Worm (Caenorhabditis elegans): ENCODE measurements around the gene git-1.

DNA sequence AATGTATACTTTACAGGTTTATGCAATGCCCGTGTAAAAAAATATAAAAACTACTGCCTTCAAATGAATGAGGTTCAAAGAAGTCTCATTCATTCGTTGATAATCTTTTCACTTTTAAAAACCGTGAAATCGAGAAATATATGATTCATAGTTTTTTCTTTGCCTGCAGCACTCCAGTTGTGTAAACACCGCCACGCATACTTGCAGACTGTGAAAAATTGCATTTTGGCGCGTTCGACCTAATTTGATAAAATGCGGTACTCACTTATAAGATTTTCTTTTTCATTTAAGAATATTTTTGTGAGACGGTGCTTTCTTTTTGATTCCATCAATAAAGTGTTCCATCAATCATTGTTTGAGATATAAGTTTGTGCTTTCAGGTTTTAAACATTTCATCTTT lies 42.1 kb downstream of the git-1 start:
- no peak for TF ChIP-seq nhr-237 (tag; optimal IDR thresholded peaks at IDR 0.05)
- no peak for TF ChIP-seq elt-1 (tag; optimal IDR thresholded peaks at IDR 0.05; ENCODE audit: borderline replicate concordance, insufficient read depth)
- TF ChIP-seq pha-4 (tag; optimal IDR thresholded peaks at IDR 0.05): no peak
- TF ChIP-seq snpc-4 (tag; optimal IDR thresholded peaks at IDR 0.05): no peak
- TF ChIP-seq ces-1 (GFP tag; optimal IDR thresholded peaks at IDR 0.05): peak; percentile 83
- no peak for TF ChIP-seq sem-2 (GFP tag; optimal IDR thresholded peaks at IDR 0.05)
- TF ChIP-seq lin-13 (tag; optimal IDR thresholded peaks at IDR 0.05): no peak
- TF ChIP-seq mab-5 (tag; optimal IDR thresholded peaks at IDR 0.05): no peak
- TF ChIP-seq nhr-2 (tag; optimal IDR thresholded peaks at IDR 0.05): no peak
- TF ChIP-seq elt-3 (tag; optimal IDR thresholded peaks at IDR 0.05): no peak
- no peak for TF ChIP-seq nhr-12 (tag; optimal IDR thresholded peaks at IDR 0.05)
- TF ChIP-seq nhr-28 (tag; optimal IDR thresholded peaks at IDR 0.05): no peak
- no peak for TF ChIP-seq unc-39 (tag; optimal IDR thresholded peaks at IDR 0.05)
